Fruit fly (Drosophila melanogaster): Measurements from ENCODE around the gene PolD1.

PolD1 gene

DNA sequence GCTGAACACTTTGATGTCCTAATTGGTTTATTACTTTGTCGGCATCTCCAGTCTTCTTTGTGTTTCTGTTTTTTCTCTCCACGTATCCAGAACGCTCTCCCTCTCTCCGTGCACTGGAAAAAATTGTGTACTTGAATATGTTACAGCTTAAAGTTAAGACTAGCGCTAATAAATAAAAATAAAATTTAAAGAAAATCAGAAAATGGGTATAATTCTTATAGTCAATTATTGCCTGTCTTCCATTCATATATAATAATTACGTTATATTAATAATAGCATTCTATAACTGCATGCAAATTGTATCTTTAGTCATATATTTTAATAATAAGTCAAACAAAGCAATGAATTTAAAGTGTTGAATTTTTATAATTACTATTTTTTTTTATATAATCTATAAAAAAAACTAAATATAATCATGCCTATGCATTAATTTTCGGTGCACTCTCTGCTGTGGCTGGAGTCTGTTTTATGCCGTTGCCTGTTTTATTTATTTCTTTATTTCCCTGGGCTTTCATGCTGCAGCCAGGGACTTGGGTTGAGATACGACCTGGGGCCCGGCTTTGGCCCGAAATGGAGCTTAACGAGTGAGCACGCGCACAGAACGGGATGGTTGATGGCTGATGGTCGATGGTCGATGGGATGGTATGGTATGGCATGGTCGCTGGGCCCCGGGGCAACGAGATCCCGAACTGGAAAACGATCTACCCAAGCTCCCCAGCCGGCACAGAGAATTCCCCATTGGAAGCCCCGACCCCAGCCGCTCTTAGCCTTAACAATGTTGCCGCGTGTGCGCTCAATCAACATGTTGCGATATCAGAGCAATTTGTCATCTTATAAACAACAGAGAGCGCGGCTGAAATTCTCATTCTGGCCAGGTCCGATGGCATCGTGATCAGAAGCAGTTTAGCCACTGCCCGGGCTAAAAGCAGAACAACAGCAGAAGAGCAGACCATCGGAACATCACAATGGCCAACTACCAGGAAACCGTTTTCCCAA is 28.4 kb upstream of the PolD1 start (continued):
- TF ChIP-seq CG8478 (optimal IDR thresholded peaks at IDR 0.05) = no peak
- no peak for TF ChIP-seq CG13123 (GFP tag; optimal IDR thresholded peaks at IDR 0.05)
- no peak for TF ChIP-seq CG31388 (GFP tag; optimal IDR thresholded peaks at IDR 0.05)
- TF ChIP-seq pzg (GFP tag; optimal IDR thresholded peaks at IDR 0.05) = no peak
- no peak for TF ChIP-seq gt (GFP tag; IDR thresholded peaks at IDR 0.05)
- TF ChIP-seq ash1 (GFP tag; optimal IDR thresholded peaks at IDR 0.05) = no peak
- no peak for TF ChIP-seq E2f1 (GFP tag; IDR thresholded peaks at IDR 0.05)
- no peak for TF ChIP-seq CG16815 (GFP tag; optimal IDR thresholded peaks at IDR 0.05)
- TF ChIP-seq p53 (GFP tag; optimal IDR thresholded peaks at IDR 0.05) = no peak
- TF ChIP-seq CG11247 (GFP tag; IDR thresholded peaks at IDR 0.05) = no peak
- TF ChIP-seq HmgZ (tag; optimal IDR thresholded peaks at IDR 0.05) = no peak
- TF ChIP-seq Nf-YA (GFP tag; IDR thresholded peaks at IDR 0.05) = no peak
- no peak for TF ChIP-seq pb (GFP tag; optimal IDR thresholded peaks at IDR 0.05)
- TF ChIP-seq B-H1 (GFP tag; IDR thresholded peaks at IDR 0.05) = no peak
- TF ChIP-seq crp (GFP tag; optimal IDR thresholded peaks at IDR 0.05) = no peak
- peak; percentile 81 for TF ChIP-seq CG17361 (GFP tag; IDR thresholded peaks at IDR 0.05)
- TF ChIP-seq Med (GFP tag) = peak; percentile 8
- no peak for TF ChIP-seq da (GFP tag; optimal IDR thresholded peaks at IDR 0.05)
- no peak for TF ChIP-seq GATAe (GFP tag; conservative IDR thresholded peaks at IDR 0.05)
- TF ChIP-seq Ptx1 (GFP tag; IDR thresholded peaks at IDR 0.05) = no peak
- no peak for TF ChIP-seq CG16863 (GFP tag; optimal IDR thresholded peaks at IDR 0.05)
- TF ChIP-seq Oaz (GFP tag; IDR thresholded peaks at IDR 0.05) = no peak
- no peak for TF ChIP-seq gce (GFP tag; IDR thresholded peaks at IDR 0.05)
- peak; percentile 80 for TF ChIP-seq CG10979 (tag; optimal IDR thresholded peaks at IDR 0.05)
- no peak for TF ChIP-seq CG30431 (GFP tag; optimal IDR thresholded peaks at IDR 0.05)
- no peak for TF ChIP-seq CG8089 (GFP tag; optimal IDR thresholded peaks at IDR 0.05)
- peak; percentile 30 for TF ChIP-seq CG7839 (tag; optimal IDR thresholded peaks at IDR 0.05)
- no peak for TF ChIP-seq gro (GFP tag; optimal IDR thresholded peaks at IDR 0.05)
- peak; percentile 34 for TF ChIP-seq gsb-n (tag; optimal IDR thresholded peaks at IDR 0.05)
- no peak for TF ChIP-seq dimm (GFP tag; IDR thresholded peaks at IDR 0.05)
- TF ChIP-seq CG2875 (GFP tag; optimal IDR thresholded peaks at IDR 0.05) = no peak
- peak; percentile 6 for TF ChIP-seq CG1832 (GFP tag; optimal IDR thresholded peaks at IDR 0.05)
- TF ChIP-seq bowl (GFP tag; IDR thresholded peaks at IDR 0.05) = no peak
- no peak for TF ChIP-seq stc (GFP tag; IDR thresholded peaks at IDR 0.05)
- no peak for TF ChIP-seq Fer1 (GFP tag; optimal IDR thresholded peaks at IDR 0.05)
- TF ChIP-seq prd (optimal IDR thresholded peaks at IDR 0.05) = no peak
- TF ChIP-seq prd (GFP tag; IDR thresholded peaks at IDR 0.05) = no peak
- no peak for TF ChIP-seq CG10274 (GFP tag; optimal IDR thresholded peaks at IDR 0.05)
- TF ChIP-seq CG4360 (GFP tag; IDR thresholded peaks at IDR 0.05) = no peak
- no peak for TF ChIP-seq tna (GFP tag; IDR thresholded peaks at IDR 0.05; ENCODE audit: partially characterized antibody)
- no peak for TF ChIP-seq schlank (tag; optimal IDR thresholded peaks at IDR 0.05)
- TF ChIP-seq pan (optimal IDR thresholded peaks at IDR 0.05) = peak in 1 of 2 experiments; percentile 21
- TF ChIP-seq pan (GFP tag; optimal IDR thresholded peaks at IDR 0.05 in 1 of 2, IDR thresholded peaks at IDR 0.05 in 1 of 2) = peak in 1 of 2 experiments; percentile 36
- TF ChIP-seq Blimp-1 (GFP tag; optimal IDR thresholded peaks at IDR 0.05) = peak; percentile 48
- peak; percentile 35 for TF ChIP-seq Spps (tag; optimal IDR thresholded peaks at IDR 0.05)
- no peak for TF ChIP-seq Meics (GFP tag; optimal IDR thresholded peaks at IDR 0.05)
- TF ChIP-seq Jarid2 (GFP tag; optimal IDR thresholded peaks at IDR 0.05) = no peak
- no peak for TF ChIP-seq Dfd (GFP tag; optimal IDR thresholded peaks at IDR 0.05)
- TF ChIP-seq CG8765 (GFP tag; IDR thresholded peaks at IDR 0.05) = no peak
- TF ChIP-seq ttk (GFP tag; IDR thresholded peaks at IDR 0.05) = no peak
- TF ChIP-seq CG3407 (GFP tag; optimal IDR thresholded peaks at IDR 0.05) = no peak
